Worm (Caenorhabditis elegans) whole organism, late embryonic: ENCODE measurements around the gene lpr-3.

Source experiments
- C08G9.2 ChIP-seq: sonication (generic microtip); optimal IDR thresholded peaks from 2 replicates; lab custom pipeline; 2016; ENCODE audit warnings: mild to moderate bottlenecking, missing genetic modification characterization, moderate library complexity, missing compliant biosample characterization
- ama-1 ChIP-seq: fragments of 150-350 bp; optimal IDR thresholded peaks from 2 replicates; lab custom pipeline; 2014
- ceh-30 ChIP-seq: fragments of 150-350 bp; optimal IDR thresholded peaks from 2 replicates; lab custom pipeline; 2014; ENCODE audit warnings: missing biosample characterization, missing genetic modification characterization
- ceh-6 ChIP-seq: fragments of 200-800 bp; sonication (Bioruptor generic); optimal IDR thresholded peaks from 2 replicates; lab custom pipeline; 2018; ENCODE audit warnings: mild to moderate bottlenecking, missing genetic modification characterization, missing compliant biosample characterization
- fkh-10 ChIP-seq: fragments of 150-350 bp; optimal IDR thresholded peaks from 2 replicates; lab custom pipeline; 2014; ENCODE audit warnings: missing biosample characterization, missing genetic modification reagents, missing genetic modification characterization
- hlh-8 ChIP-seq: sonication (generic microtip); optimal IDR thresholded peaks from 2 replicates; lab custom pipeline; 2016; ENCODE audit warnings: missing genotype, missing genetic modification characterization, missing compliant biosample characterization
- pax-1 ChIP-seq: fragments of 150-350 bp; optimal IDR thresholded peaks from 2 replicates; lab custom pipeline; 2014; ENCODE audit warnings: missing biosample characterization, missing genetic modification characterization
- pha-2 ChIP-seq: sonication (generic microtip); optimal IDR thresholded peaks from 2 replicates; lab custom pipeline; 2017; ENCODE audit warnings: mild to moderate bottlenecking, missing genetic modification characterization, missing compliant biosample characterization
- pha-4 ChIP-seq: fragments of 150-350 bp; optimal IDR thresholded peaks from 2 replicates; lab custom pipeline; 2018; ENCODE audit warnings: missing biosample characterization, missing genetic modification reagents, missing genetic modification characterization
- tbx-7 ChIP-seq: sonication (generic microtip); optimal IDR thresholded peaks from 2 replicates; lab custom pipeline; 2016; ENCODE audit warnings: missing genotype, missing genetic modification characterization, missing compliant biosample characterization
- unc-3 ChIP-seq, 2 experiments: fragments of 200-800 bp in 1 of 2; sonication (Bioruptor generic) in 1 of 2; sonication (generic microtip) in 1 of 2; conservative IDR thresholded peaks in 1 of 2; optimal IDR thresholded peaks in 1 of 2; 2 replicates each; pipeline versions ENCODE4 v1.3.6 to Lab custom; 2016 to 2022; ENCODE audit warnings: missing compliant biosample characterization in 2 of 2, missing genetic modification characterization in 2 of 2, missing genetic modification reagents in 1 of 2
- unc-55 ChIP-seq: sonication (generic microtip); optimal IDR thresholded peaks from 2 replicates; lab custom pipeline; 2017; ENCODE audit warnings: missing biosample characterization, missing genetic modification reagents, missing genetic modification characterization

- TF ChIP-seq ceh-30 (no peak), ceh-6 (GFP tag; lab: Kevin White, UChicago) (no peak), pha-4 (tag; lab: Kevin White, UChicago) (no peak), hlh-8 (no peak), pax-1 (tag; lab: Kevin White, UChicago) (no peak), C08G9.2 (tag; lab: Kevin White, UChicago) (no peak), pha-2 (tag; lab: Kevin White, UChicago) (no peak), ama-1 (lab: Kevin White, UChicago) (no peak), unc-3 (GFP tag; conservative IDR thresholded peaks at IDR 0.05; lab: Robert Waterston, UW) (no peak), unc-3 (tag; optimal IDR thresholded peaks at IDR 0.05; lab: Kevin White, UChicago) (no peak), unc-55 (GFP tag; lab: Kevin White, UChicago) (no peak), fkh-10 (GFP tag; lab: Kevin White, UChicago) (no peak), tbx-7 (tag; lab: Kevin White, UChicago) (no peak)
These were observed 10.1 kb downstream of the lpr-3 start for ce11 chrX:11067256-11067655.
